Worm (Caenorhabditis elegans) whole organism, young adult: ENCODE results near the gene ace-4.

Source experiments
- Y67H2A.10 ChIP-seq: fragments of 200-800 bp; sonication (Bioruptor generic); conservative IDR thresholded peaks from 2 replicates; pipeline ENCODE4 v1.3.6; 2022; ENCODE audit warnings: missing genetic modification reagents, missing genetic modification characterization, missing compliant biosample characterization
- ama-1 ChIP-seq, 3 experiments: fragments of 150-350 bp in 1 of 3; sonication (generic microtip) in 2 of 3; optimal IDR thresholded peaks; 2 replicates each; lab custom pipeline; 2014 to 2018; ENCODE audit warnings: missing biosample characterization in 2 of 3, missing genetic modification characterization in 2 of 3, missing genetic modification reagents in 2 of 3
- ets-4 ChIP-seq: fragments of 200-800 bp; sonication (Bioruptor generic); optimal IDR thresholded peaks from 2 replicates; lab custom pipeline; 2018; ENCODE audit warnings: mild to moderate bottlenecking, missing genetic modification characterization, missing compliant biosample characterization
- hlh-12 ChIP-seq: sonication (generic microtip); optimal IDR thresholded peaks from 2 replicates; lab custom pipeline; 2016; ENCODE audit warnings: missing genetic modification characterization, missing compliant biosample characterization
- lag-1 ChIP-seq: fragments of 200-800 bp; sonication (Bioruptor generic); IDR thresholded peaks from 2 replicates; pipeline ENCODE4 v1.3.6; 2022; ENCODE audit warnings: missing genetic modification reagents, missing genetic modification characterization, missing compliant biosample characterization
- let-607 ChIP-seq, 2 experiments: fragments of 200-800 bp in 1 of 2; sonication (Bioruptor generic) in 1 of 2; sonication (generic microtip) in 1 of 2; optimal IDR thresholded peaks; 2 replicates each; lab custom pipeline; 2016 to 2018; ENCODE audit warnings: mild to moderate bottlenecking in 2 of 2, missing compliant biosample characterization in 2 of 2, missing genetic modification characterization in 2 of 2, moderate library complexity in 2 of 2, missing genotype in 1 of 2
- snpc-4 ChIP-seq, 5 experiments: fragments of 150-350 bp in 1 of 5; sonication (generic microtip) in 4 of 5; optimal IDR thresholded peaks; 2 replicates each; lab custom pipeline; 2014 to 2018; ENCODE audit warnings: missing genetic modification characterization in 5 of 5, missing biosample characterization in 3 of 5, antibody characterized with exemption in 2 of 5, mild to moderate bottlenecking in 2 of 5, missing compliant biosample characterization in 2 of 5, missing genotype in 2 of 5, moderate library complexity in 2 of 5, missing genetic modification reagents in 1 of 5
- ztf-25 ChIP-seq: fragments of 200-800 bp; sonication (Bioruptor generic); IDR thresholded peaks from 2 replicates; pipeline ENCODE4 v1.3.6; 2022; ENCODE audit warnings: missing genetic modification reagents, missing genetic modification characterization, missing compliant biosample characterization
- ztf-26 ChIP-seq: sonication (generic microtip); optimal IDR thresholded peaks from 2 replicates; lab custom pipeline; 2017; ENCODE audit warnings: missing genetic modification characterization, missing compliant biosample characterization

- TF ChIP-seq ama-1 (optimal IDR thresholded peaks at IDR 0.05; lab: Kevin White, UChicago) (no peak), ama-1 (GFP tag; optimal IDR thresholded peaks at IDR 0.05; lab: Kevin White, UChicago) (no peak), lag-1 (no peak), hlh-12 (tag; lab: Kevin White, UChicago) (no peak), Y67H2A.10 (GFP tag; lab: Robert Waterston, UW) (no peak), let-607 (tag; optimal IDR thresholded peaks at IDR 0.05; lab: Kevin White, UChicago) (peak in 1 of 2 experiments; percentile 15), ets-4 (GFP tag; lab: Kevin White, UChicago) (no peak), snpc-4 (GFP tag; optimal IDR thresholded peaks at IDR 0.05; lab: Kevin White, UChicago) (no peak), snpc-4 (tag; optimal IDR thresholded peaks at IDR 0.05; lab: Kevin White, UChicago) (peak in 2 of 4 experiments; percentile 17 to 60), ztf-26 (tag; lab: Kevin White, UChicago) (no peak), ztf-25 (GFP tag; lab: Robert Waterston, UW) (no peak)
These were observed 46.8 kb downstream of the ace-4 start for ce11 chrII:14244457-14245254.
